Worm (Caenorhabditis elegans) whole organism, L3 larva: ENCODE measurements around the gene ZC155.4.

Experiments
- elt-1 ChIP-seq: fragments of 150-350 bp; optimal IDR thresholded peaks from 2 replicates; lab custom pipeline; 2014; ENCODE audit warnings: missing biosample characterization, missing genetic modification characterization
- elt-2 ChIP-seq: sonication (generic microtip); optimal IDR thresholded peaks from 2 replicates; lab custom pipeline; 2016; ENCODE audit warnings: missing genetic modification reagents, mild to moderate bottlenecking, missing genetic modification characterization, missing compliant biosample characterization
- fkh-10 ChIP-seq: sonication (generic microtip); optimal IDR thresholded peaks from 2 replicates; lab custom pipeline; 2017; ENCODE audit warnings: missing biosample characterization, missing genetic modification reagents, missing genetic modification characterization
- lin-39 ChIP-seq: fragments of 150-350 bp; optimal IDR thresholded peaks from 2 replicates; lab custom pipeline; 2018; ENCODE audit warnings: missing biosample characterization, missing genetic modification reagents, missing genetic modification characterization
- lsy-12 ChIP-seq: sonication (generic microtip); optimal IDR thresholded peaks from 2 replicates; lab custom pipeline; 2016; ENCODE audit warnings: mild to moderate bottlenecking, missing genetic modification characterization, missing compliant biosample characterization
- mdl-1 ChIP-seq: fragments of 150-350 bp; optimal IDR thresholded peaks from 2 replicates; lab custom pipeline; 2014; ENCODE audit warnings: missing biosample characterization, missing genetic modification characterization
- nhr-237 ChIP-seq: fragments of 150-350 bp; optimal IDR thresholded peaks from 2 replicates; lab custom pipeline; 2014; ENCODE audit warnings: missing biosample characterization, missing genetic modification characterization
- pqm-1 ChIP-seq: fragments of 150-350 bp; optimal IDR thresholded peaks from 2 replicates; lab custom pipeline; 2017; ENCODE audit warnings: missing biosample characterization, missing genetic modification characterization, inconsistent platforms
- snpc-4 ChIP-seq: fragments of 150-350 bp; optimal IDR thresholded peaks from 2 replicates; lab custom pipeline; 2014; ENCODE audit warnings: missing biosample characterization, missing genetic modification characterization

DNA sequence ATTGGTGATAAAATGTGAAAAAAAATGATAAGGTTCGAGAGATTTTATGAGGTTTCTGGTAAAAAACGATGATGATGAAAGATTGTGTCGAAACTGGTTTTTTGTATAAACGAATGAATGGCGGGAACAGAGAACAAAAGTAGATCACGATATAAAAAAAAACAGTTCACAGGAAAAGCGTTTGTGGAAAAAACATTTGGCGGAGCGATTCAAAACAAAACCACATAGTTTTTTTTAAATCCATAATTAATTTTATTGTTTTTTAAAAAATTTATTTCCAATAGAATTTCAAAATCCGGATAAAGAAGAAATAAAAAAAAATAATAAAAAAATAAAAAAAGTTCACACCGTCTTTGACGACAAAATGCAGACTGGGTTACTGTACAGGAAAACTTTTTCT, at the start of gene ZC155.4:
- TF ChIP-seq fkh-10: no peak
- no peak for TF ChIP-seq elt-2 (tag; lab: Kevin White, UChicago)
- no peak for TF ChIP-seq lsy-12 (tag; lab: Kevin White, UChicago)
- no peak for TF ChIP-seq snpc-4 (tag; lab: Kevin White, UChicago)
- TF ChIP-seq pqm-1 (tag; lab: Kevin White, UChicago): no peak
- no peak for TF ChIP-seq elt-1
- no peak for TF ChIP-seq nhr-237 (tag; lab: Kevin White, UChicago)
- no peak for TF ChIP-seq mdl-1 (tag; lab: Kevin White, UChicago)
- TF ChIP-seq lin-39 (tag; lab: Kevin White, UChicago): no peak
